Fruit fly (Drosophila melanogaster) whole organism, larva: ENCODE measurements around the gene Cpr65Ay.

Experiments
- noc ChIP-seq: fragments of 200-800 bp; sonication (Bioruptor generic); optimal IDR thresholded peaks from 3 replicates; lab custom pipeline; 2019; ENCODE audit warnings: missing biosample characterization, mild to moderate bottlenecking, missing genetic modification characterization, moderate library complexity

The Cpr65Ay gene

DNA sequence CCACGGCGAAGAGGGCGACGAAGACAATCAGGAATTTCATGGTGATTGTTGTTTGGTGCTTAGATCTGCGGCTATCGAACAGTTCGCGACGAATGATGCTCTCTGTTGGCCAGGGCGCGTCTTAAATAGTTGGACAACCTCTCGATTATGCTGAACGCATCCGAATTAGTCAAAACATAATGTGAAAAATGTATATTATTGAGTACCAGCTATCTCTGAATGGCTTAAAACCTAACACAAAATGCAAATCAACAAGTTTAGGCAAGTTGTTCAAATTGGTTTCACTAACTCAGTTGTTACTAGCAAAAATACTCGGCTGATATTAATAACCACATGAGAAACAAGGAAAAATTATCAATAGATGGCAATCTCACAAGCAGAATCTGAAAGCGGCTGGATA, 23.3 kb downstream of the Cpr65Ay start, which contains the start of gene Lcp65Ag1:
Gene Lcp65Ag1, minus strand, starts transcription at position 101 of the 400 bp plus-strand sequence.
- no peak for TF ChIP-seq noc

DNA sequence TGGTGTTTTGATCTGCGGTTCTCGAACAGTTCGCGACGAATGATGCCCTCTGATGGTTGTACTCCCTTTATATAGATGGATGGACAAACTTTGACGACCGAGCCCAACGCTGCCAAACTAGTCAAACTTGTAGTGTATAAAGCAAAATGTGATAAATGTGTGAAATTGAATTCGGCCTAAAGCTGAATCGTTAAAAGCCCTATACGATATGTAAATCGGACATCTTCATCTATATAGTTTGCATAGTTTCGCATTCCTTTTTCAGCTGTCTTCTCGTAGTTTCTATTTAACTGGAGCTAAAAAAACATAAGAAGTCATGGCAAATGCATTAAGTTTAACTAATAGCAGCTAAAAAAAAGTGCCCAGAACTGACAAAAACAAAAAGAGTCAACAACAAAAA, 24.9 kb downstream of the Cpr65Ay start, which contains the start of gene Lcp65Ag2:
Gene Lcp65Ag2, minus strand, starts transcription at position 48 of the 400 bp plus-strand sequence.
- no peak for TF ChIP-seq noc

dm6 chr3L:6132009-6132408, 26.4 kb downstream of the Cpr65Ay start, which contains the start of gene Cpr65Au:
Gene Cpr65Au (minus strand): TSS chr3L:6132109.
- no peak for TF ChIP-seq noc

dm6 chr3L:6130944-6131343, 27.5 kb downstream of the Cpr65Ay start, which contains the start of gene Lcp65Ag3:
Gene Lcp65Ag3 (minus strand): TSS chr3L:6130989.
- no peak for TF ChIP-seq noc

DNA sequence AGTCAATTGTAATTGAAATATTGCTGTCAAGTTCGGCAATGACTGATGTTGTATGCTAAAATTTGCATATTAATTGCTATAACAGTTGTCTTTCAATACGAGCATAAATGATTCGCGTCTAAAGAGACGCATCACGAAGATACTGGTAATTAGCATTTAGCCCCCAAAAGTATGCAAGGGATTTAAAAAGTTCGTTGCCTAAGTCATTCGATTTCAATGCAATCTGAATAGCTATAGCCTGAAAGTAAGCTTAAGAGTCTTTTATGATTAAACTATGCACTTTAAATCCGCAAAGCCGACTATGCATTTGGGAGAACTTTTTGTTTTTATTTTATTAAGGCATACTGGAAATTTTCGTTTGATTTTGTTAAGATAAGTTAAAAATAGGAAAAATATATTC, 28.8 kb downstream of the Cpr65Ay start:
- TF ChIP-seq noc, result no peak

DNA sequence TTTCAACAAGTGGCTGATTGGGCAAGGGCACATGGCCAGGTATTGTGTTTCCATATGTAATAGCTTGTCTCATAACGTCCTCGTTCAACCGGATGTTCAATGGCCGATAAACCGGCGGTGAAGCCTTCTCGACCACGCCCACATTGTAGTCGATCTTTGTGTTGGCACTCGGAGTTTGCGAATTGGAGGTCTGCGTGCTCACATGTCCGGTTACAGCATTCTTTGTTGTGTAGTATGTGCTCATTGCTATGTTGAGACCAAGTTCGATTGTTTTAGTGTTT, 33.1 kb downstream of the Cpr65Ay start:
- no peak for TF ChIP-seq noc

DNA sequence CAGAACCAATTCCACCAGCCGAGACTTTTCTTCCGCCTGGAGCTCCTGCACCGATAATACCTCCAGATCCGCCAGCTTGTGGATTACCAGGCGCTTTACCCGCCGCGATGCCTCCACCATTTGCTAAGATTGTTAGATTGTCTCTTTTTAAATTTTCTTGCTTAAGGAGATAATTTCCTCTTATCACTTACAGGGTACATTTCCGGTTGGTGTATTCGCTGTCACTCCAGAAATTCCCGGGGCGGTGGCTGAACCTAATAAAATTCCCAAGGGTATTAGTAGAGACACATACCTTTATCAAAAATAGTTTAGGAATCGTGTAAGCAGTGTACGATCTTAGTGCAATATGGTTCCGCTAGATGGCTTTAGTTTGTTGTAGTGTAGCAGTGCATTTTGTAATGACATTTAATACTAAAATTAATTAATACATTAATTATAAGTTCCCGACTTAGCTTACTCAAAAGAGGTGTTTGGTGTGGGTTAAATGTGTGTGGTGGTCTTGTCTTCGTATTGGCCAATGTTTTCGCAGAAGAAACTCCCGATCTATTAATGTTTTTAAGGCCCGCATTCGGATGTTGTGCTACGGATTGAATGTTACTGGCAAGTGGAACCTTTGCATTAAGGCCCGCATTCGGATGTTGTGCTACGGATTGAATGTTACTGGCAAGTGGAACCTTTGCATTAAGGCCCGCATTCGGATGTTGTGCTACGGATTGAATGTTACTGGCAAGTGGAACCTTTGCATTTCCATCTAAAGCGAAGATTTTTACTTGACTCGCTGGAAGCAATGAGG, 33.6 kb downstream of the Cpr65Ay start:
- no peak for TF ChIP-seq noc

- TF ChIP-seq noc, result no peak
These were observed 41.5 kb downstream of the Cpr65Ay start for dm6 chr3L:6116881-6117280.

dm6 chr3L:6115505-6115904, 42.9 kb downstream of the Cpr65Ay start:
- TF ChIP-seq noc, result no peak

- no peak for TF ChIP-seq noc
These were observed 47.0 kb downstream of the Cpr65Ay start for dm6 chr3L:6111458-6111857.

DNA sequence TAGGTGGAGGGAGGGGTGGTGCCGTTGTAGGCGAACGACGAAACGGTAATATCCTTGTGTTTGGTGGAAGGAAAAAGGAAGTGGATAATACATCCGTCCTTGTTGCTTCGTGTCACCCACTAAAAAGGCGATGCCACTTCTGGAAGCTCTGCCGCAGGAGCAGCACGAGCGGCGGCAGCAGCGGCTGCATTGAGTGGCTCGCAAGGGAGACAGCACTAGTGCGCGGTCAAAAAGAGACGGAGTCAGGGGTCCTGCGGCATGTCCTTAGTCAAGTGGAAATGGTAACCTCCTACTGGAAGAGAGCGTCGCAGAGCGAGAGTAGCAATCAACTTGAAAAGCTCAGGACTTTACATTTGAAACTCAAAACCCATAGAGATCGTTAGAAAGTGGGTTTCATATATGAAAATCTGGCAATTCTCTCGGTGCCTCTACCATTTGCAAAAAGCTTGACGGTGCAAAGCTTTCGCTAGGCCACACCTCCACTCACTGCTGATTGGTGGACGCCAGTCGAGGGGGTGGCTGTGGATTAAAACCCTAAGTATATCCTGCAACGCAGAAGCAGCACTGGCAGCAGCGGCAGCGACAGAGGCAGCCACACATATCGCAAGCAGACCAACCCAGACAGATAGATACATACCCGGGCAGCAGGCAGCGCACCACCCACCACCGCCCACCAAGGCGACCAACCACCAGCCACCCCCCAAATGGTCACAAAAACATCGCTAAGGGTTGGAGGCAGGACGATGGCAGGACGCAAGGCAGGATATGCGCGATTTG, 47.6 kb downstream of the Cpr65Ay start:
- TF ChIP-seq noc, result no peak

DNA sequence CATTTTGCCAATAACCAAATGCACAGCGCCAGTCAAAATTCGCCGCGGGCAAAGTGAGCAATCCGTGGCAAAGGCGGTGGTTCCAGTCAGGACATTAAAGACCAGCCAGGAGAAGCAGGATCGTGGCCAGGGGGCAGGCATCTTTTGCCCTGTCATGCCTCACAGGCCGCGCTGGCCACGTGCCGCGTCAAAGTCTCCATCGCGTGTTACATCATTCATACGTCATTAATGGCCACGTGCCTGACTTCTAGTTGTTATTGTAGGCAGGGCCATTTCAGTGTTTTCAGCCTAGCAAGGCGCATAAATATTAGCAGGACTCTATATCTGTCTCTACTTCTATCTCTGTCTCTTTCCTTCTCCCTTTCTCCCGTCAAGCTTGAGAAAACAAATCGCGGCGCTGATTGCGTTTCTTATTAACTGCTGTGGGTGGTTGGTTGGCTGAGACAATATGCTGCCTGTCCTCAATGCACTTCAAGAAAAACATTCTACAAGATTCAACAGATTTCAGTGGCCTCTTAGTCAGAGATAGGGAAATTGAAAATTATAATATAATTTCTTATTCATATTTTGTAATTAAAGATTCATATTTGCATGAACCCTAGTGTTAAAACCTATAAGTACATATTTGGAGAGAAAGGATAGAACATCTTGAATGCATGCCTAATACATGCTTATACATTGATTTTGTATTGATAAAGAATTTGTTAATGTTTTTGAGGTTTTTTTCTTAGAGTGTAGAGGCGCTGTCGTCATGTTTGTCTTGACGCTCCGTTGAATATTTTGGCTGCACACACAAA, 50.0 kb downstream of the Cpr65Ay start:
- TF ChIP-seq noc, result no peak
